Worm (Caenorhabditis elegans): ENCODE results near the gene grd-5.
A peak's percentile ranks its signal among the peaks of the same experiment; 100 is the strongest.

grd-5 gene

DNA sequence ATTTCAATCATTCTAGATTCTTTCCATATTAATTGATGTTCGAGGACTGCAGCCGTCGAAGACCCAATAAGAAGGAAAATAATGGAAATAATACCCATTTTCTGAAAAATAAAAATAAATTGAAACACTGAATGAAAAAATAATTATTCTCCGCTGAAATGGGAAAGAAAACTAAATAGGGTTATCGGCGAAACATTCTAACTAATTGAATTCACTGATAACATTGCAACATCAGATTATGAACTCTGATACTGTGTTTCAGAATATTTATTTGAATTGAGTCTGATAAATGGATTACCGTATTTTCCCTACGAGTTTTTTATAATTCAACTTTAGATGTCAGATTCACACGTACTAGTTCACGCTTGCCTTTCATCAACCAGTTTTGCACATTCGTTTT lies 24.3 kb downstream of the grd-5 start, which contains the start of gene asp-13:
asp-13 (minus strand) TSS at position 101 of the 400 bp plus-strand sequence.
- TF ChIP-seq nhr-71 (tag; optimal IDR thresholded peaks at IDR 0.05) (no peak), alr-1 (tag; optimal IDR thresholded peaks at IDR 0.05; ENCODE audit: borderline replicate concordance) (no peak), lsy-2 (tag; optimal IDR thresholded peaks at IDR 0.05) (no peak), unc-86 (tag; optimal IDR thresholded peaks at IDR 0.05) (no peak), fkh-4 (tag; optimal IDR thresholded peaks at IDR 0.05; ENCODE audit: borderline replicate concordance) (no peak), elt-2 (tag; optimal IDR thresholded peaks at IDR 0.05) (peak; percentile 22), snpc-4 (tag; optimal IDR thresholded peaks at IDR 0.05) (no peak)

DNA sequence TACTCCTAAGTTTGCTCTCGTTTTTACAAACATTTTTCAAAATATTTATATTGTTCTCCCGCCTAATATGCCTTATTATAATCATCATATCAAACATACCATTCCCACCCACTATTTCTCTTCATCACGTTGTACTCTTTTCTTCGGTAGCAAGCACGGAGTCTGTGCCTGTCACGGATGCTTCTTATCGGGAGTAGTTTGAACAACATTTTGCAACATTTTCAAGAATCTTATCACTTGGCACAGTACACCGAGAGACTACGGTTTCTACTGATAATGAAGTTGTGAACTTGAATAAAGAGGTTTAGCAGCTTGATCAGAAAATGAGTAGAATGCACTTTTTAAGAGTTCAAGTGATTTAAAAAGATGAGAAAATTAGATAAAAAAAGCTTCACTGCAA lies 29.4 kb downstream of the grd-5 start:
- no peak for TF ChIP-seq lir-3 (tag; optimal IDR thresholded peaks at IDR 0.05; ENCODE audit: poor library complexity)
- no peak for TF ChIP-seq Y116A8C.19 (tag; optimal IDR thresholded peaks at IDR 0.05; ENCODE audit: borderline replicate concordance)
- TF ChIP-seq nhr-71 (tag; optimal IDR thresholded peaks at IDR 0.05) = no peak
- TF ChIP-seq aha-1 (tag; optimal IDR thresholded peaks at IDR 0.05) = no peak
- TF ChIP-seq blmp-1 (tag; optimal IDR thresholded peaks at IDR 0.05) = no peak
- no peak for TF ChIP-seq unc-86 (tag; optimal IDR thresholded peaks at IDR 0.05)
- TF ChIP-seq snu-23 (GFP tag; optimal IDR thresholded peaks at IDR 0.05) = no peak
- TF ChIP-seq egl-13 (tag; optimal IDR thresholded peaks at IDR 0.05) = no peak
- TF ChIP-seq ceh-8 (GFP tag; optimal IDR thresholded peaks at IDR 0.05) = no peak
- TF ChIP-seq lsy-2 (tag; optimal IDR thresholded peaks at IDR 0.05) = peak in 1 of 2 experiments; percentile 16
- TF ChIP-seq nhr-20 (tag; optimal IDR thresholded peaks at IDR 0.05) = peak; percentile 12
- no peak for TF ChIP-seq ceh-88 (GFP tag; IDR thresholded peaks at IDR 0.05)
- no peak for TF ChIP-seq aly-2 (tag; optimal IDR thresholded peaks at IDR 0.05)
- TF ChIP-seq ceh-63 (GFP tag; optimal IDR thresholded peaks at IDR 0.05) = no peak
- no peak for TF ChIP-seq elt-3 (tag; optimal IDR thresholded peaks at IDR 0.05)
- no peak for TF ChIP-seq efl-1 (optimal IDR thresholded peaks at IDR 0.05)
- no peak for TF ChIP-seq efl-1 (GFP tag; optimal IDR thresholded peaks at IDR 0.05 in 1 of 2)
- no peak for TF ChIP-seq ztf-11 (tag; optimal IDR thresholded peaks at IDR 0.05)
- no peak for TF ChIP-seq mab-9 (GFP tag; IDR thresholded peaks at IDR 0.05)
- no peak for TF ChIP-seq hlh-4 (tag; optimal IDR thresholded peaks at IDR 0.05)
- no peak for TF ChIP-seq zip-4 (GFP tag; optimal IDR thresholded peaks at IDR 0.05)
- TF ChIP-seq ama-1 (optimal IDR thresholded peaks at IDR 0.05) = no peak
- no peak for TF ChIP-seq vab-15 (tag; optimal IDR thresholded peaks at IDR 0.05)
- TF ChIP-seq pqm-1 (tag; optimal IDR thresholded peaks at IDR 0.05) = peak; percentile 57
- TF ChIP-seq nhr-77 (tag; optimal IDR thresholded peaks at IDR 0.05) = no peak
- TF ChIP-seq rnt-1 (tag; optimal IDR thresholded peaks at IDR 0.05) = no peak
- no peak for TF ChIP-seq sptf-1 (tag; optimal IDR thresholded peaks at IDR 0.05)
- TF ChIP-seq tbx-2 (tag; optimal IDR thresholded peaks at IDR 0.05) = no peak
- no peak for TF ChIP-seq C16A3.4 (tag; optimal IDR thresholded peaks at IDR 0.05)
- peak; percentile 1 for TF ChIP-seq pax-3 (tag; optimal IDR thresholded peaks at IDR 0.05)
- no peak for TF ChIP-seq mep-1 (tag; optimal IDR thresholded peaks at IDR 0.05)
- no peak for TF ChIP-seq nhr-11 (tag; optimal IDR thresholded peaks at IDR 0.05)
- no peak for TF ChIP-seq sup-37 (GFP tag; optimal IDR thresholded peaks at IDR 0.05)
- no peak for TF ChIP-seq pag-3 (tag; optimal IDR thresholded peaks at IDR 0.05; ENCODE audit: borderline replicate concordance, insufficient read depth)
- peak in 1 of 2 experiments; percentile 22 for TF ChIP-seq lin-35 (GFP tag; optimal IDR thresholded peaks at IDR 0.05)
- no peak for TF ChIP-seq nhr-85 (tag)
- TF ChIP-seq F16B12.6 (tag; optimal IDR thresholded peaks at IDR 0.05) = no peak
- TF ChIP-seq irx-1 (tag; optimal IDR thresholded peaks at IDR 0.05) = no peak
- TF ChIP-seq elt-2 (tag; optimal IDR thresholded peaks at IDR 0.05) = peak; percentile 94
- no peak for TF ChIP-seq fkh-10 (GFP tag; optimal IDR thresholded peaks at IDR 0.05)
- no peak for TF ChIP-seq nhr-90 (tag; optimal IDR thresholded peaks at IDR 0.05; ENCODE audit: poor library complexity)
- peak; percentile 34 for TF ChIP-seq lin-14 (GFP tag; optimal IDR thresholded peaks at IDR 0.05)
- no peak for TF ChIP-seq dpl-1 (GFP tag; optimal IDR thresholded peaks at IDR 0.05)
- TF ChIP-seq lin-15B (tag; optimal IDR thresholded peaks at IDR 0.05) = no peak
- TF ChIP-seq snpc-4 (tag; optimal IDR thresholded peaks at IDR 0.05) = no peak
